Fruit fly (Drosophila melanogaster): ENCODE results near the gene CG43074.

DNA sequence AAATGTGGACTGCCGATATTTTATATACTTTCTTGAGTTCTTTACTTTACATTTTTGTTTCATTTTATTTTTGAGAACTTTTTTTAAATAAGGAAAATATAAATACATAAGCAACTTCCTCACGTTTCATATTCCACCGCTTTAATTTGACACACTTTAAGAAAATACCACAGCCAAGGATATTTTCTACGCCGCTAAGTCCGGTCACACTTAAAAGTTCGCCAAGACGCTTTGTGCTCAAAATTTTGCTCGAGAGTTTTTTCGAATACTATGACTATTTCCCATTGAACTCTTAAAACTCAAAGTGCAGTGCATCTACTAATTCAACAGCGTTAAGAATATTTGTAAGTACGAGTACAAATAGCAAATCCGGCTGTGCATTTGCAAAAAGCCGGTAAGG, 23.3 kb downstream of the CG43074 start, which contains the start of the genes CG46463 and armi:
- TF ChIP-seq psq (GFP tag; optimal IDR thresholded peaks at IDR 0.05) (no peak), brk (GFP tag; optimal IDR thresholded peaks at IDR 0.05) (no peak), dmrt93B (GFP tag; optimal IDR thresholded peaks at IDR 0.05) (no peak), tai (GFP tag; optimal IDR thresholded peaks at IDR 0.05) (no peak)

Data from whole organism, wandering third instar larva.